Worm (Caenorhabditis elegans) whole organism, late embryonic: Measurements from ENCODE around the gene icd-1.

Source experiments
- C38D4.7 ChIP-seq: fragments of 200-800 bp; sonication (Bioruptor generic); optimal IDR thresholded peaks from 2 replicates; lab custom pipeline; 2018; ENCODE audit warnings: mild to moderate bottlenecking, missing genetic modification characterization, moderate library complexity, missing compliant biosample characterization
- F13H6.1 ChIP-seq: sonication (generic microtip); optimal IDR thresholded peaks from 2 replicates; lab custom pipeline; 2016; ENCODE audit warnings: missing genetic modification characterization, missing compliant biosample characterization
- Y22D7AL.16 ChIP-seq: sonication (generic microtip); optimal IDR thresholded peaks from 2 replicates; lab custom pipeline; 2016; ENCODE audit warnings: missing genetic modification characterization, missing compliant biosample characterization
- ceh-14 ChIP-seq: sonication (generic microtip); optimal IDR thresholded peaks from 2 replicates; lab custom pipeline; 2016; ENCODE audit warnings: missing genotype, missing genetic modification characterization, missing compliant biosample characterization
- ceh-48 ChIP-seq: sonication (generic microtip); optimal IDR thresholded peaks from 2 replicates; lab custom pipeline; 2016; ENCODE audit warnings: missing genetic modification characterization, inconsistent platforms, missing compliant biosample characterization
- ceh-9 ChIP-seq: sonication (generic microtip); optimal IDR thresholded peaks from 2 replicates; lab custom pipeline; 2016; ENCODE audit warnings: mild to moderate bottlenecking, missing genetic modification characterization, inconsistent platforms, missing compliant biosample characterization
- dve-1 ChIP-seq: sonication (generic microtip); optimal IDR thresholded peaks from 2 replicates; lab custom pipeline; 2017; ENCODE audit warnings: antibody characterized with exemption, mild to moderate bottlenecking, missing genetic modification characterization, missing compliant biosample characterization
- elt-2 ChIP-seq: sonication (generic microtip); optimal IDR thresholded peaks from 2 replicates; lab custom pipeline; 2016; ENCODE audit warnings: missing genetic modification reagents, missing genetic modification characterization, missing compliant biosample characterization
- elt-4 ChIP-seq: sonication (generic microtip); optimal IDR thresholded peaks from 2 replicates; lab custom pipeline; 2016; ENCODE audit warnings: missing genetic modification characterization, missing compliant biosample characterization
- rnt-1 ChIP-seq: sonication (generic microtip); optimal IDR thresholded peaks from 2 replicates; lab custom pipeline; 2016; ENCODE audit warnings: missing genetic modification characterization, missing compliant biosample characterization
- sdc-2 ChIP-seq: sonication (generic microtip); optimal IDR thresholded peaks from 2 replicates; lab custom pipeline; 2016; ENCODE audit warnings: missing genotype, missing genetic modification characterization, missing compliant biosample characterization
- sox-2 ChIP-seq: fragments of 200-800 bp; sonication (Bioruptor generic); IDR thresholded peaks from 2 replicates; pipeline ENCODE4 v1.3.6; 2022; ENCODE audit warnings: missing genetic modification reagents, missing genetic modification characterization, missing compliant biosample characterization
- tbx-7 ChIP-seq: sonication (generic microtip); optimal IDR thresholded peaks from 2 replicates; lab custom pipeline; 2016; ENCODE audit warnings: missing genotype, missing genetic modification characterization, missing compliant biosample characterization
- ttx-3 ChIP-seq: sonication (generic microtip); optimal IDR thresholded peaks from 2 replicates; lab custom pipeline; 2016; ENCODE audit warnings: missing genetic modification reagents, missing genetic modification characterization, missing compliant biosample characterization
- unc-55 ChIP-seq: sonication (generic microtip); optimal IDR thresholded peaks from 2 replicates; lab custom pipeline; 2017; ENCODE audit warnings: missing biosample characterization, missing genetic modification reagents, missing genetic modification characterization
- zip-5 ChIP-seq: sonication (generic microtip); optimal IDR thresholded peaks from 2 replicates; lab custom pipeline; 2016; ENCODE audit warnings: missing genetic modification characterization, missing compliant biosample characterization

icd-1 gene

DNA sequence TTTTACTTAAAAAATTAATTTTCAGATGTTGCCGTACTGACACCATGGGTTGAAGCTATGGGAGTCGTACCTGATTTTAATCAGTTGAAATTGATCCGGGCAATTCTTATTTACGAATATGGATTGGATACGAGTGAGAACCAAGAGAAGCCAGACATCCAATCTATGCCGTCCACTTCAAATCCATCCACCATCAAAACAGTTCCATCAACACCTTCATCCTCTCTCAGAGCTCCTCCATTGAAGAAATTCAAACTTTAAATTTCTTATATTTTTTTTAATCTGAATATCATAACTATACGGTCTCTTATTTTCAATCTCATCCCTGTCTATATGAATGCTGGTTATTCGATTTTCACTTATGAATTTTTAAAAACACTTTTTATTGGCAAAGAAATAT lies 29.6 kb downstream of the icd-1 start:
- TF ChIP-seq elt-4 (no peak), sox-2 (GFP tag; lab: Robert Waterston, UW) (no peak), ceh-9 (no peak), Y22D7AL.16 (tag; lab: Kevin White, UChicago) (no peak)

DNA sequence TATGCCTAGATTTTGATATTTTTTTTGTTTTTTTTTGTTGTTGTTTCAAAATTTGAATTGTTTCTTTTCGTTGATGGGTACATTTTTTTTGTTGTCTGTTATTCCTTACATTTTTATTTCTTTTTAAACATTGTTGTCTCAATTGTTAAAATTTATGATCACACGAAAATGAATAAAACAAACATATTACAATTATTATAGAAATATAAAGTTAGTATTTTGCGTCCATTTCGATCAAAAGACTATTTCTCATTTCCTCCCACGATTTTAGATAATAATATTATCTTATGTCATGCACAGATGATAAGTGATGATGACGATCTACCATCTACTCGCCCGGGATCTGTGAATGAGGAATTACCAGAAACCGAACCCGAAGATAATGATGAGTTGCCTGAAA lies 33.8 kb downstream of the icd-1 start, which contains the start of gene wrn-1:
wrn-1 (plus strand) TSS at position 301 of the 400 bp plus-strand sequence.
- TF ChIP-seq C38D4.7 (GFP tag; lab: Kevin White, UChicago) (no peak), tbx-7 (tag; lab: Kevin White, UChicago) (no peak), elt-2 (tag; lab: Kevin White, UChicago) (no peak), F13H6.1 (tag; lab: Kevin White, UChicago) (no peak), ceh-14 (tag; lab: Kevin White, UChicago) (no peak), sox-2 (GFP tag; lab: Robert Waterston, UW) (no peak), ceh-48 (tag; lab: Kevin White, UChicago) (no peak), dve-1 (tag; lab: Kevin White, UChicago) (no peak), ttx-3 (tag; lab: Kevin White, UChicago) (no peak)

DNA sequence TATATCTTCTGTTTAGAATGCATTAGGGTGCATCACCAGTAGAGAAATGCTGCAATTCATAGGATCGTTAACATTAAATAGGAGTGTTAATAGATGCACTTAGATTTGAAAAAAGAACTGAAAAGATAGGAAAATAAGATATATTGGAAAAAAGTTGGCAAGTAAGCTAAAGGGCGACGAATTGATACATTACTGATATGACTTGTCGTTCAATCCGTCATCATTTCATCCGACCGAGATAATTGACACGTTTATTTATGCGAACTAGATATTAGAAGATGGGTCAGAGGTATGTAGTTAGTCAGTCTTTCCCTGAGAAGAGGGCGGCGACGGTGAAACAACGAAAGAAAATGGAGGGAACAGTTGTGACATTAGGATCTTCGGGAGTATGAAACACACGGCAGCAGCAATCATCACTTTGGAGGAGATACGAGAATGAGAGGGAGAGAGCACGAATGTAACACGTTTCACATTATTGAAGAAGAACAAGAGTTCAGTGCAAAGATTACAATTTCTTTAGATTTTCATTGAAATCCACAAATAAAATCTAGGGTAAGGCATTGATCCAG lies 43.5 kb downstream of the icd-1 start, which contains the start of gene lron-15:
lron-15 (minus strand) TSS at position 51 of the 569 bp plus-strand sequence.
- TF ChIP-seq sdc-2, result no peak
- TF ChIP-seq rnt-1, result peak; percentile 21
- peak; percentile 50 for TF ChIP-seq unc-55
- TF ChIP-seq zip-5 (tag; lab: Kevin White, UChicago), result no peak
